Fruit fly (Drosophila melanogaster) whole organism, pupa: ENCODE data around the gene CG9356.

Experiments
- CG10348 ChIP-seq: fragments of 200-800 bp; sonication (Bioruptor generic); IDR thresholded peaks from 2 replicates; pipeline ENCODE4 v1.3.6; 2022; ENCODE audit warnings: missing biosample characterization, missing genetic modification characterization
- CG12605 ChIP-seq: fragments of 200-800 bp; sonication (Bioruptor generic); IDR thresholded peaks from 2 replicates; pipeline ENCODE4 v1.3.6; 2022; ENCODE audit warnings: missing biosample characterization, missing genetic modification characterization
- CG13204 ChIP-seq: fragments of 200-800 bp; sonication (Bioruptor generic); optimal IDR thresholded peaks from 2 replicates; lab custom pipeline; 2018; ENCODE audit warnings: missing biosample characterization, mild to moderate bottlenecking, missing genetic modification characterization, moderate library complexity
- CG14655 ChIP-seq: fragments of 200-800 bp; sonication (Bioruptor generic); optimal IDR thresholded peaks from 3 replicates; lab custom pipeline; 2017; ENCODE audit warnings: mild to moderate bottlenecking, missing biosample characterization, missing genetic modification reagents, missing genetic modification characterization
- CG15710 ChIP-seq: fragments of 200-800 bp; sonication (Bioruptor generic); optimal IDR thresholded peaks from 2 replicates; lab custom pipeline; 2018; ENCODE audit warnings: missing biosample characterization, mild to moderate bottlenecking, missing genetic modification characterization, moderate library complexity
- CG17806 ChIP-seq: fragments of 200-800 bp; sonication (Bioruptor generic); optimal IDR thresholded peaks from 2 replicates; lab custom pipeline; 2018; ENCODE audit warnings: missing biosample characterization, mild to moderate bottlenecking, missing genetic modification characterization, moderate library complexity
- CG32121 ChIP-seq: fragments of 200-800 bp; sonication (Bioruptor generic); IDR thresholded peaks from 2 replicates; pipeline ENCODE4 v1.3.6; 2022; ENCODE audit warnings: missing biosample characterization, missing genetic modification characterization
- CG34367 ChIP-seq: fragments of 200-800 bp; sonication (Bioruptor generic); optimal IDR thresholded peaks from 2 replicates; lab custom pipeline; 2018; ENCODE audit warnings: missing biosample characterization, mild to moderate bottlenecking, missing genetic modification characterization
- CG4496 ChIP-seq: fragments of 200-800 bp; sonication (Bioruptor generic); IDR thresholded peaks from 3 replicates; pipeline ENCODE4 v1.3.6; 2022; ENCODE audit warnings: missing biosample characterization, missing genetic modification characterization
- CG8159 ChIP-seq: fragments of 200-800 bp; sonication (Bioruptor generic); optimal IDR thresholded peaks from 3 replicates; lab custom pipeline; 2018; ENCODE audit warnings: missing biosample characterization, mild to moderate bottlenecking, missing genetic modification characterization, moderate library complexity
- CG8301 ChIP-seq: fragments of 200-800 bp; sonication (Bioruptor generic); optimal IDR thresholded peaks from 2 replicates; lab custom pipeline; 2018; ENCODE audit warnings: missing biosample characterization, mild to moderate bottlenecking, missing genetic modification characterization
- CG9948 ChIP-seq: fragments of 200-800 bp; sonication (Bioruptor generic); optimal IDR thresholded peaks from 2 replicates; lab custom pipeline; 2018; ENCODE audit warnings: missing biosample characterization, mild to moderate bottlenecking, missing genetic modification characterization, moderate library complexity
- D1 ChIP-seq: fragments of 200-800 bp; sonication (Bioruptor generic); optimal IDR thresholded peaks from 2 replicates; lab custom pipeline; 2018; ENCODE audit warnings: missing biosample characterization, mild to moderate bottlenecking, missing genetic modification characterization, moderate library complexity
- EcR ChIP-seq: fragments of 200-800 bp; sonication (Bioruptor generic); optimal IDR thresholded peaks from 3 replicates; lab custom pipeline; 2019; ENCODE audit warnings: missing biosample characterization, missing genetic modification characterization, mild to moderate bottlenecking, moderate library complexity, missing genetic modification reagents
- Ets98B ChIP-seq: fragments of 200-800 bp; sonication (Bioruptor generic); IDR thresholded peaks from 2 replicates; pipeline ENCODE4 v1.3.6; 2022; ENCODE audit warnings: missing biosample characterization, missing genetic modification characterization
- Pif1A ChIP-seq: fragments of 200-800 bp; sonication (Bioruptor generic); optimal IDR thresholded peaks from 3 replicates; lab custom pipeline; 2016; ENCODE audit warnings: missing biosample characterization, missing genetic modification characterization
- Pif1B ChIP-seq: fragments of 200-800 bp; sonication (Bioruptor generic); optimal IDR thresholded peaks from 3 replicates; lab custom pipeline; 2016; ENCODE audit warnings: missing biosample characterization, missing genetic modification characterization
- Snoo ChIP-seq: fragments of 200-800 bp; sonication (Bioruptor generic); optimal IDR thresholded peaks from 3 replicates; lab custom pipeline; 2017; ENCODE audit warnings: missing biosample characterization, mild to moderate bottlenecking, missing genetic modification characterization, inconsistent platforms
- fd96Ca ChIP-seq: fragments of 200-800 bp; sonication (Bioruptor generic); IDR thresholded peaks from 3 replicates; pipeline ENCODE4 v1.3.6; 2022; ENCODE audit warnings: missing biosample characterization, missing genetic modification characterization
- gl ChIP-seq: fragments of 200-800 bp; sonication (Bioruptor generic); optimal IDR thresholded peaks from 2 replicates; lab custom pipeline; 2018; ENCODE audit warnings: missing biosample characterization, mild to moderate bottlenecking, missing genetic modification characterization
- rn ChIP-seq: fragments of 200-800 bp; sonication (Bioruptor generic); IDR thresholded peaks from 2 replicates; pipeline ENCODE4 v1.3.6; 2022; ENCODE audit warnings: missing biosample characterization, missing genetic modification characterization

CG9356 gene

dm6 chr3R:9430344-9431253, 26.5 kb upstream of the CG9356 start:
- TF ChIP-seq D1 (tag; lab: Kevin White, UChicago), result no peak
- peak; percentile 39; the same call in 1 of the 2 replicates for TF ChIP-seq Ets98B (GFP tag; lab: Robert Waterston, UW)
- TF ChIP-seq EcR, result no peak
- no peak for TF ChIP-seq CG15710 (tag; lab: Kevin White, UChicago)
- TF ChIP-seq CG17806 (tag; lab: Kevin White, UChicago), result peak; percentile 31
- no peak for TF ChIP-seq CG13204 (GFP tag; lab: Kevin White, UChicago)
- peak; percentile 52 for TF ChIP-seq Pif1A (GFP tag; lab: Kevin White, UChicago)
- no peak for TF ChIP-seq gl (tag; lab: Kevin White, UChicago)
- peak; percentile 51; the same call in 1 of the 2 replicates for TF ChIP-seq CG32121 (GFP tag; lab: Robert Waterston, UW)
- no peak for TF ChIP-seq rn (GFP tag; lab: Robert Waterston, UW)
- TF ChIP-seq CG4496, result peak; percentile 48; the same call in 1 of the 3 replicates
- no peak for TF ChIP-seq CG10348 (GFP tag; lab: Robert Waterston, UW)
- peak; percentile 65 for TF ChIP-seq CG14655 (GFP tag; lab: Kevin White, UChicago)
- TF ChIP-seq CG8159, result no peak
- no peak for TF ChIP-seq Pif1B (GFP tag; lab: Kevin White, UChicago)
- peak; percentile 65 for TF ChIP-seq CG8301 (tag; lab: Kevin White, UChicago)
- no peak for TF ChIP-seq CG12605 (GFP tag; lab: Robert Waterston, UW)
- no peak for TF ChIP-seq Snoo (tag; lab: Kevin White, UChicago)
- TF ChIP-seq fd96Ca (GFP tag; lab: Robert Waterston, UW), result no peak
- no peak for TF ChIP-seq CG34367 (tag; lab: Kevin White, UChicago)
- TF ChIP-seq CG9948, result peak; percentile 43

DNA sequence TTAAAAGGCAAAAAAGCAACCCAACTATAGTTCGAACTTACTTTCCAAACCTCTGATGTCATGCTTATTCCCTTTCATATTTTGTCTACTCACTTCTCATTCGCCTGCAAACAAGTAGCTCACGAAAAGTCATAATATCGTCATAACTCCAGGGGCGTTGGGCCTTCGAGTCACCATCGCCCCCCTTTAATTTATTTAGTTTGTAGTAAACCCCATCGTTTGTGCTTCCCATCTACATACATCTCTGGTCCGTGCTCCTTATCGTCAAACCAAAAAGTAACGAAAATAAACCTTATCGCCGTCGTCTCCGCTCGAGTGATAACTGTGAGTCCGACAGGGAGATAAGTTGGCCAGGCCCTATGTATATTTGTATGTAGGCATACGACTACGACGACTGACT, 24.9 kb upstream of the CG9356 start:
- TF ChIP-seq CG15710 (tag; lab: Kevin White, UChicago), result peak; percentile 23
- TF ChIP-seq Snoo (tag; lab: Kevin White, UChicago), result peak; percentile 54
- TF ChIP-seq fd96Ca (GFP tag; lab: Robert Waterston, UW), result peak; percentile 37; the same call in 2 of the 3 replicates
- TF ChIP-seq Ets98B (GFP tag; lab: Robert Waterston, UW), result peak; percentile 32; the same call in 1 of the 2 replicates
- TF ChIP-seq rn (GFP tag; lab: Robert Waterston, UW), result no peak
- TF ChIP-seq CG17806 (tag; lab: Kevin White, UChicago), result peak; percentile 4
- peak; percentile 17 for TF ChIP-seq Pif1A (GFP tag; lab: Kevin White, UChicago)
- TF ChIP-seq CG13204 (GFP tag; lab: Kevin White, UChicago), result no peak
- TF ChIP-seq Pif1B (GFP tag; lab: Kevin White, UChicago), result peak; percentile 6
- peak; percentile 7 for TF ChIP-seq CG14655 (GFP tag; lab: Kevin White, UChicago)
- TF ChIP-seq CG32121 (GFP tag; lab: Robert Waterston, UW), result no peak
- peak; percentile 4 for TF ChIP-seq CG8159
- TF ChIP-seq, all 21 proteins: peak for 9

dm6 chr3R:9428189-9428699, 24.2 kb upstream of the CG9356 start:
- TF ChIP-seq CG13204 (GFP tag; lab: Kevin White, UChicago) (peak; percentile 74), gl (tag; lab: Kevin White, UChicago) (peak; percentile 82), CG32121 (GFP tag; lab: Robert Waterston, UW) (peak; percentile 75), CG14655 (GFP tag; lab: Kevin White, UChicago) (peak; percentile 59), rn (GFP tag; lab: Robert Waterston, UW) (no peak), CG10348 (GFP tag; lab: Robert Waterston, UW) (no peak), CG4496 (no peak; the same call in 1 of the 3 replicates), Ets98B (GFP tag; lab: Robert Waterston, UW) (peak; percentile 84), EcR (no peak), CG12605 (GFP tag; lab: Robert Waterston, UW) (peak; percentile 84), Pif1A (GFP tag; lab: Kevin White, UChicago) (peak; percentile 45), CG17806 (tag; lab: Kevin White, UChicago) (peak; percentile 18), fd96Ca (GFP tag; lab: Robert Waterston, UW) (peak; percentile 82), CG9948 (no peak), CG15710 (tag; lab: Kevin White, UChicago) (peak; percentile 6), CG8301 (tag; lab: Kevin White, UChicago) (peak; percentile 57), D1 (tag; lab: Kevin White, UChicago) (no peak), Pif1B (GFP tag; lab: Kevin White, UChicago) (peak; percentile 53), CG34367 (tag; lab: Kevin White, UChicago) (peak; percentile 40), Snoo (tag; lab: Kevin White, UChicago) (peak; percentile 51), CG8159 (peak; percentile 38)
- TF ChIP-seq, all 21 proteins: peak for 15

DNA sequence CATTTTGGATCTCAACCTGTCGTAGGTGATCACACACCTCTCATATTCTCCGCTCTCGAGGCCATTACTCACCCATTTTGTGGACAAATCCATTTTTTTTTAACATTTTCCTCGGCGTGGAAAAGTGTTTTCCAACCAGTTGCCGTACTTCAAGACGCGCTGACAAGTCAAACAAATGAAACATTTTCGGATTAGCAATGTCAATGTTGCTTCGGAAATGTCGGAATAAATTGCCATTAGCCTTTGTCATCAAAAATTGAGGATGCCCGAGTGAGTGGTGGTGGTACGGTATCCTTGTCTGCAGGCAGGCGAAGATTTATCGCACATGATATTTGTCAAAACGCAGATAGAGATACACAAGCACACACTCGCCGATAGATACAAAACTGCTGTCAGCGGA, 23.3 kb upstream of the CG9356 start:
- TF ChIP-seq CG32121 (GFP tag; lab: Robert Waterston, UW), result no peak
- no peak for TF ChIP-seq rn (GFP tag; lab: Robert Waterston, UW)
- no peak for TF ChIP-seq CG13204 (GFP tag; lab: Kevin White, UChicago)
- no peak for TF ChIP-seq Pif1A (GFP tag; lab: Kevin White, UChicago)
- TF ChIP-seq CG4496, result no peak
- TF ChIP-seq Ets98B (GFP tag; lab: Robert Waterston, UW), result no peak
- TF ChIP-seq Pif1B (GFP tag; lab: Kevin White, UChicago), result no peak
